Fruit fly (Drosophila melanogaster): Measurements from ENCODE around the gene Ddr.

Ddr gene

DNA sequence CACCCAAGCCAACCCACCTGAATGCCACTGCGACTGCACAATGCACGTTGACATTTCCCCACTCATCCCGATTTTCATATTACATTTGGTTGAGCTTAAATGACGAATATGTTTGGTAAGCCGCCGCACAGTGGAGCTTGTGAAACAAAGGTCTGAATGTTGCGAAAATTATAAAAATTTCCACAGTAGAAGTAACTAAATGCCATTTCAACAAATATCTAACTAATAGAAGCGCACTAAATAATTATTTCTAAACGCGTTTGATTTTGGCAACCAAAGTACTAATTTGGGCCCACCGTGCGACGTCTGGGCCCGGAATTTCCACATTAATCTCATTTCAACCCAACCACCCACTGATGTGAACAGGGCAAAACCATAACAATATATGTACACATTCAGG is 54.0 kb downstream of the Ddr start (continued):
- TF ChIP-seq esn (GFP tag; optimal IDR thresholded peaks at IDR 0.05) (no peak), Met (GFP tag; optimal IDR thresholded peaks at IDR 0.05) (peak; percentile 59), Blimp-1 (GFP tag; optimal IDR thresholded peaks at IDR 0.05) (no peak), CG8632 (GFP tag; optimal IDR thresholded peaks at IDR 0.05) (peak; percentile 16), Smox (GFP tag; optimal IDR thresholded peaks at IDR 0.05) (peak; percentile 47), svp (GFP tag) (peak; percentile 71), dsx (GFP tag; optimal IDR thresholded peaks at IDR 0.05; ENCODE audit: poor library complexity, severe bottlenecking) (no peak), Sox14 (GFP tag; optimal IDR thresholded peaks at IDR 0.05) (peak; percentile 44), Ets96B (tag; optimal IDR thresholded peaks at IDR 0.05) (peak; percentile 57), CG31627 (GFP tag; optimal IDR thresholded peaks at IDR 0.05) (peak; percentile 40), CG6792 (GFP tag; optimal IDR thresholded peaks at IDR 0.05) (peak; percentile 52), CG11762 (GFP tag; optimal IDR thresholded peaks at IDR 0.05; ENCODE audit: insufficient read depth) (no peak), achi (GFP tag; optimal IDR thresholded peaks at IDR 0.05) (peak; percentile 45), CG10631 (GFP tag; optimal IDR thresholded peaks at IDR 0.05) (peak; percentile 25), Eip93F (GFP tag; optimal IDR thresholded peaks at IDR 0.05) (no peak), eg (GFP tag; IDR thresholded peaks at IDR 0.05) (peak; percentile 43; the same call in 1 of the 3 replicates), net (GFP tag; optimal IDR thresholded peaks at IDR 0.05) (peak; percentile 24), CG6163 (GFP tag; IDR thresholded peaks at IDR 0.05) (peak; percentile 62), CG4318 (GFP tag; optimal IDR thresholded peaks at IDR 0.05) (peak; percentile 29), Hr4 (GFP tag; optimal IDR thresholded peaks at IDR 0.05) (peak; percentile 58)

- TF ChIP-seq CG3919 (GFP tag; optimal IDR thresholded peaks at IDR 0.05) (no peak), vri (GFP tag; optimal IDR thresholded peaks at IDR 0.05) (no peak), OdsH (GFP tag; optimal IDR thresholded peaks at IDR 0.05) (no peak), fkh (GFP tag; optimal IDR thresholded peaks at IDR 0.05) (no peak), CG8632 (GFP tag; optimal IDR thresholded peaks at IDR 0.05) (no peak), dsx (GFP tag; optimal IDR thresholded peaks at IDR 0.05; ENCODE audit: poor library complexity, severe bottlenecking) (no peak), CG10669 (GFP tag; optimal IDR thresholded peaks at IDR 0.05) (no peak), CG11762 (GFP tag; optimal IDR thresholded peaks at IDR 0.05; ENCODE audit: insufficient read depth) (no peak), Blimp-1 (GFP tag; optimal IDR thresholded peaks at IDR 0.05) (no peak), CG6808 (GFP tag; optimal IDR thresholded peaks at IDR 0.05) (no peak), Gug (GFP tag; IDR thresholded peaks at IDR 0.05) (no peak)
Observed at dm6 chr2L:6308651-6309050, 55.7 kb downstream of the Ddr start, which contains the start of the genes CG43922 and CG13984. CG43922 (minus strand) TSS chr2L:6308751. CG13984 (plus strand) TSS chr2L:6308819.

dm6 chr2L:6309879-6310278 is 57.0 kb downstream of the Ddr start:
- peak; percentile 4 for TF ChIP-seq svp (GFP tag)
- no peak for TF ChIP-seq Hr4 (GFP tag; optimal IDR thresholded peaks at IDR 0.05)

- TF ChIP-seq dsx (GFP tag; optimal IDR thresholded peaks at IDR 0.05; ENCODE audit: poor library complexity, severe bottlenecking), result no peak
- no peak for TF ChIP-seq CG31627 (GFP tag; optimal IDR thresholded peaks at IDR 0.05)
- TF ChIP-seq CG8119 (GFP tag; IDR thresholded peaks at IDR 0.05), result no peak
- no peak for TF ChIP-seq CG6792 (GFP tag; optimal IDR thresholded peaks at IDR 0.05)
- TF ChIP-seq net (GFP tag; optimal IDR thresholded peaks at IDR 0.05), result no peak
- TF ChIP-seq salr (GFP tag; optimal IDR thresholded peaks at IDR 0.05), result no peak
- TF ChIP-seq CG10631 (GFP tag; optimal IDR thresholded peaks at IDR 0.05), result no peak
- TF ChIP-seq CG6808 (GFP tag; optimal IDR thresholded peaks at IDR 0.05), result no peak
- no peak for TF ChIP-seq CG11762 (GFP tag; optimal IDR thresholded peaks at IDR 0.05; ENCODE audit: insufficient read depth)
- no peak for TF ChIP-seq Ets96B (tag; optimal IDR thresholded peaks at IDR 0.05)
- no peak for TF ChIP-seq Hr38 (GFP tag; optimal IDR thresholded peaks at IDR 0.05)
- TF ChIP-seq fd85E (GFP tag; optimal IDR thresholded peaks at IDR 0.05), result no peak
- no peak for TF ChIP-seq Hr4 (GFP tag; optimal IDR thresholded peaks at IDR 0.05)
- no peak for TF ChIP-seq CG8319 (GFP tag; optimal IDR thresholded peaks at IDR 0.05)
- TF ChIP-seq Hr39 (GFP tag; optimal IDR thresholded peaks at IDR 0.05), result no peak
- TF ChIP-seq Eip78C (GFP tag), result no peak
- TF ChIP-seq Blimp-1 (GFP tag; optimal IDR thresholded peaks at IDR 0.05), result no peak
Observed at dm6 chr2L:6319068-6319467, 66.1 kb downstream of the Ddr start.

Data from whole organism, prepupa.